Fruit fly (Drosophila melanogaster): ENCODE data around the gene CG4045.

Gene CG4045

dm6 chrX:2041981-2042847, 33.5 kb downstream of the CG4045 start, which contains the start of the genes Actn and usp (continued):
- TF ChIP-seq CG2202 (tag; optimal IDR thresholded peaks at IDR 0.05): no peak
- 0 out of 2 replicates have a peak, but pooled peaks have one; percentile 10 for TF ChIP-seq HLH3B (GFP tag; IDR thresholded peaks at IDR 0.05)
- TF ChIP-seq stc (GFP tag; IDR thresholded peaks at IDR 0.05): no peak
- TF ChIP-seq CG4424 (GFP tag; optimal IDR thresholded peaks at IDR 0.05): peak; percentile 45
- no peak for TF ChIP-seq CG4328 (GFP tag; optimal IDR thresholded peaks at IDR 0.05)
- no peak for TF ChIP-seq CG32767 (GFP tag; IDR thresholded peaks at IDR 0.05)
- no peak for TF ChIP-seq Elba2 (GFP tag; optimal IDR thresholded peaks at IDR 0.05)
- no peak for TF ChIP-seq CG7271 (tag; optimal IDR thresholded peaks at IDR 0.05)
- TF ChIP-seq Atf3 (GFP tag; optimal IDR thresholded peaks at IDR 0.05): no peak
- TF ChIP-seq sug (tag; optimal IDR thresholded peaks at IDR 0.05): peak; percentile 95
- TF ChIP-seq CG31224 (GFP tag; IDR thresholded peaks at IDR 0.05): no peak
- peak; percentile 39 for TF ChIP-seq CG3995 (GFP tag; optimal IDR thresholded peaks at IDR 0.05)
- TF ChIP-seq CG16863 (GFP tag; optimal IDR thresholded peaks at IDR 0.05): no peak
- peak; percentile 30 for TF ChIP-seq HmgZ (tag; optimal IDR thresholded peaks at IDR 0.05)
- no peak for TF ChIP-seq jumu (GFP tag; optimal IDR thresholded peaks at IDR 0.05)
- no peak for TF ChIP-seq HLH54F (GFP tag; optimal IDR thresholded peaks at IDR 0.05)
- TF ChIP-seq Dll (GFP tag; IDR thresholded peaks at IDR 0.05; ENCODE audit: partially characterized antibody): no peak
- TF ChIP-seq CG8290 (GFP tag; optimal IDR thresholded peaks at IDR 0.05): no peak
- TF ChIP-seq CG8290 (tag; optimal IDR thresholded peaks at IDR 0.05): peak in 1 of 2 experiments; percentile 57
- TF ChIP-seq onecut (GFP tag; IDR thresholded peaks at IDR 0.05): no peak
- TF ChIP-seq dpn (GFP tag; optimal IDR thresholded peaks at IDR 0.05): peak in 1 of 2 experiments; percentile 8
- no peak for TF ChIP-seq nerfin-1 (tag; optimal IDR thresholded peaks at IDR 0.05)
- TF ChIP-seq CG9609 (GFP tag; optimal IDR thresholded peaks at IDR 0.05): no peak
- TF ChIP-seq peb (GFP tag; IDR thresholded peaks at IDR 0.05): no peak
- TF ChIP-seq Abd-B (GFP tag; optimal IDR thresholded peaks at IDR 0.05): no peak
- peak; percentile 86 for TF ChIP-seq sens (GFP tag)
- TF ChIP-seq zfh1 (GFP tag; IDR thresholded peaks at IDR 0.05): peak; percentile 13; the same call in 1 of the 3 replicates
- TF ChIP-seq CG31441 (GFP tag; IDR thresholded peaks at IDR 0.05): peak; percentile 50
- no peak for TF ChIP-seq Lim3 (GFP tag; IDR thresholded peaks at IDR 0.05)
- TF ChIP-seq Sry-β (GFP tag; optimal IDR thresholded peaks at IDR 0.05): no peak
- no peak for TF ChIP-seq org-1 (GFP tag; optimal IDR thresholded peaks at IDR 0.05)
- TF ChIP-seq CG30431 (GFP tag; optimal IDR thresholded peaks at IDR 0.05): no peak
- no peak for TF ChIP-seq gt (GFP tag; IDR thresholded peaks at IDR 0.05)
- TF ChIP-seq Gug (GFP tag; IDR thresholded peaks at IDR 0.05): no peak
- no peak for TF ChIP-seq CG15601 (tag; optimal IDR thresholded peaks at IDR 0.05)
- no peak for TF ChIP-seq ab (GFP tag; optimal IDR thresholded peaks at IDR 0.05)
- TF ChIP-seq Ada2b (GFP tag; IDR thresholded peaks at IDR 0.05): 0 out of 2 replicates have a peak, but pooled peaks have one; percentile 9
- TF ChIP-seq otp (GFP tag; IDR thresholded peaks at IDR 0.05): no peak
- TF ChIP-seq dysf (GFP tag; IDR thresholded peaks at IDR 0.05): no peak
- no peak for TF ChIP-seq ranshi (GFP tag; IDR thresholded peaks at IDR 0.05)
- no peak for TF ChIP-seq Poxn (GFP tag; IDR thresholded peaks at IDR 0.05)
- peak in 1 of 2 experiments; percentile 28 for TF ChIP-seq Hr51 (GFP tag; optimal IDR thresholded peaks at IDR 0.05)
- TF ChIP-seq kni (GFP tag; optimal IDR thresholded peaks at IDR 0.05): no peak
- TF ChIP-seq NK7.1 (GFP tag; optimal IDR thresholded peaks at IDR 0.05): no peak
- TF ChIP-seq CG11723 (GFP tag; optimal IDR thresholded peaks at IDR 0.05): no peak
- TF ChIP-seq CG15073 (GFP tag; optimal IDR thresholded peaks at IDR 0.05): no peak
- TF ChIP-seq CG9797 (GFP tag; optimal IDR thresholded peaks at IDR 0.05): no peak
- TF ChIP-seq MTF-1 (GFP tag; optimal IDR thresholded peaks at IDR 0.05; ENCODE audit: borderline replicate concordance): no peak
- no peak for TF ChIP-seq Nf-YB (GFP tag; optimal IDR thresholded peaks at IDR 0.05)
- TF ChIP-seq pnt (GFP tag; optimal IDR thresholded peaks at IDR 0.05): no peak
- TF ChIP-seq Fer1 (GFP tag; optimal IDR thresholded peaks at IDR 0.05): no peak

Data from whole organism, embryonic.